Fruit fly (Drosophila melanogaster): Measurements from ENCODE around the gene Bap111.

Bap111 gene

DNA sequence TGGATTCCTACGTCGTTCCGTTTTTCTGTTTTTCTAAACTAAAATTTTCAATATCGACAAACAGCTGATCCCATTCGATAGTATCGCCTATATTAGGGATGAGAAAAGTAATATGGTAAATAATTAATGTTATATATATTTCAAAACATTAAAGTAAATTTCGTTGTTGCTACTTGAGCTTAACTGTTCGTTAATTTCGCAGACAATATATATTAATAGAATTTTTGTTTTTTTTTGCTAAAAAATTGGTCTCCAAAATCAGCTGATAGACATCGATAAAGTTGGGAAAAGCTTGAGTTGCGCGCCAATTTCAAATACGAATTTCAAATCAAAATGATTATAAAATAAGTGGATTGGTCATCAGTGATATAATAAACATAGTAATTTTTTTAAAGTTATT lies 47.3 kb downstream of the Bap111 start, which contains the start of gene CG12118:
Gene CG12118 (minus strand): TSS at position 53 of the 400 bp plus-strand sequence.
- TF ChIP-seq Sin3A (optimal IDR thresholded peaks at IDR 0.05) (no peak), Myc (optimal IDR thresholded peaks at IDR 0.05) (no peak), h (optimal IDR thresholded peaks at IDR 0.05) (no peak), psq (optimal IDR thresholded peaks at IDR 0.05) (no peak), insv (optimal IDR thresholded peaks at IDR 0.05) (no peak), ttk (optimal IDR thresholded peaks at IDR 0.05) (no peak)

DNA sequence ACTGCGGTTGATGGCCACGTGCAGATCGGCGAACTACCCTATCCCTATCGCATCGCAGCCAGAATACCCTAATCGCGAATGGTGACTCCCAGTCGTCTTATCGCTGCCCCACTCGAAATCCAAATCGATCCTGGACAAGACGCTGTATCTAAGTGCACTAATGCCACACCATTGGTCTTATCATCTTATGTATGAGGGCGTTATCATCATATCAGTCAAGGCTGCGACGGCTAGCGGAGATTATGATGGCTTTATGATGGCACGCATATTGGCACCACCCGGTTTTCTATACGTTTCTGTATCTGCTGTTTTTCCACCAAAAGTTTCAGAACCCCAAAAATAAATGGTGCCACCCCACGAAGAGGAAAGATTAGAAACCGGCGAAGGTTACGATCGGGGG lies 51.1 kb downstream of the Bap111 start:
- TF ChIP-seq ttk (optimal IDR thresholded peaks at IDR 0.05) (no peak), insv (optimal IDR thresholded peaks at IDR 0.05) (no peak), h (optimal IDR thresholded peaks at IDR 0.05) (no peak), Myc (optimal IDR thresholded peaks at IDR 0.05) (no peak), Sin3A (optimal IDR thresholded peaks at IDR 0.05) (no peak), psq (optimal IDR thresholded peaks at IDR 0.05) (no peak)

DNA sequence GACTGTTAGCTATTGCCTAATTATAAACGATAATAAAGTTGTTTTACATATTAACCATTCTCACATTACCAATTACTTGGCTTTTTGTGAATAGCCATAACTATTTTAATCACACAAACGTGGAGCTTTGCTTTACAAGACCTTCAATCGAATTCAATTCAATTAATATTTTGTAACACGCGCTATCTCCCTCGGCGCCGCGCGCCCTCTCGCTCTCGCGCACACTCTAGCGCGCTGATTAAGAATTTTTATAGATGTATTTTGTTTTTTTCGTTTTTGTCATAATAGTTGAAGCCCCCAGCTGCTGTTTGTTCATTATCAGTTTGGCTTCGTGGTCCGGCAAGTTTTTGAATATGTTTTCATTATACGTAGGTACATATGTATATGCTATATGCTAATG lies 52.0 kb downstream of the Bap111 start:
- no peak for TF ChIP-seq Myc (optimal IDR thresholded peaks at IDR 0.05)
- TF ChIP-seq Sin3A (optimal IDR thresholded peaks at IDR 0.05), result no peak
- no peak for TF ChIP-seq insv (optimal IDR thresholded peaks at IDR 0.05)
- no peak for TF ChIP-seq ttk (optimal IDR thresholded peaks at IDR 0.05)
- no peak for TF ChIP-seq psq (optimal IDR thresholded peaks at IDR 0.05)
- TF ChIP-seq h (optimal IDR thresholded peaks at IDR 0.05), result no peak
